Fruit fly (Drosophila melanogaster): Measurements from ENCODE around the gene Ir7b.

Ir7b gene

DNA sequence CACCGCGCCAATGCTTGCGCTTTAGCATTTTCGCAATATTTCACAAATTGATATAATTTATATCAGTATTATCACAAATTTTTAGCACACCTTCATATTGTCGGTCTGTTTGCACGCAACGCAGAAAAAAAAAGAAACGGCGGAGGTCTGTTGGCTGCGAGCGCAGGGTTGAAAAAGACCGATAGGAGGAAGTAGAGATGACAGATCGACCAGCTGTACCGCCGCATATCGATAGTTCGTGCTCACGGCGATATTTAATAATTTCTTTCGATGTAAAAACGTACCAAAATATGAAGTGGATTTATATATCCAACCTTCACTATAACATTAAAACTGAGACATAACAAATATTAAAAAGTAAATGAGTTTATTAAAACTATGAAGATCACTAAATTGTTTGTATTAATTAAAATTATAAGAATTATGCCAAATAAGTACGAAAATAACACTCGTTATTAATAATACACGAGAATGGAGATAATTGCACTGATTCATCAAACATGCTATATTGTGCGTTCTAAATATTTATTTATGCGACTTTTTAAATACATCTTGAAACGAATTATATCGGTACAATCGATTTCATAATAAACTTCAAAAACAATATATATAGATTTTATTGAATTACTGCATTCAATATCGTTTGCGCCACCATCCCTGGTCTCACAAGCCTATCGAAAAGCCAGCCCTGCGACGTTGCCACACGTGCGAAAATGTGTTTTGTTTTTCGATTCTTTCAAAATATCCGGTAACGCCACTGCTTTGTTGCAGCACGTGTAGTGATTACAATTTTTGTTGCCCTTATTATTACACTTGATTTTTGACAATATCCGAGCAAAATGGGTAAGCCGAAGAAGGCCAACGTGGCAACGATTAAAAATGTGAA lies 34.6 kb upstream of the Ir7b start, which contains the start of the genes RpS6 and bys (continued):
- TF ChIP-seq CG12219 (GFP tag; optimal IDR thresholded peaks at IDR 0.05): peak; percentile 20
- TF ChIP-seq CG6654 (GFP tag; optimal IDR thresholded peaks at IDR 0.05): no peak
- TF ChIP-seq her (GFP tag; optimal IDR thresholded peaks at IDR 0.05): peak; percentile 32
- TF ChIP-seq bab2 (GFP tag; optimal IDR thresholded peaks at IDR 0.05): peak; percentile 36
- TF ChIP-seq pho (GFP tag; optimal IDR thresholded peaks at IDR 0.05): no peak
- TF ChIP-seq Dbx (GFP tag; IDR thresholded peaks at IDR 0.05): peak; percentile 25; the same call in 1 of the 3 replicates
- TF ChIP-seq CG5245 (GFP tag; optimal IDR thresholded peaks at IDR 0.05): peak; percentile 19
- TF ChIP-seq dpn (GFP tag; optimal IDR thresholded peaks at IDR 0.05): peak; percentile 30 to 31
- TF ChIP-seq CG1792 (GFP tag; optimal IDR thresholded peaks at IDR 0.05): no peak
- TF ChIP-seq CG13894 (tag; optimal IDR thresholded peaks at IDR 0.05): peak; percentile 26
- TF ChIP-seq CG9932 (GFP tag; IDR thresholded peaks at IDR 0.05): peak; percentile 74
- TF ChIP-seq CG11456 (GFP tag; IDR thresholded peaks at IDR 0.05): peak; percentile 81
- no peak for TF ChIP-seq Spps (tag; optimal IDR thresholded peaks at IDR 0.05)
- TF ChIP-seq Bdp1 (GFP tag; optimal IDR thresholded peaks at IDR 0.05): no peak
- no peak for TF ChIP-seq gfzf (GFP tag; optimal IDR thresholded peaks at IDR 0.05)
- peak; percentile 54 for TF ChIP-seq Xbp1 (GFP tag; optimal IDR thresholded peaks at IDR 0.05)
- no peak for TF ChIP-seq klu (GFP tag; IDR thresholded peaks at IDR 0.05)
- 0 out of 3 replicates have a peak, but pooled peaks have one; percentile 22 for TF ChIP-seq z (GFP tag; IDR thresholded peaks at IDR 0.05)
- no peak for TF ChIP-seq D (optimal IDR thresholded peaks at IDR 0.05)
- peak; percentile 10 for TF ChIP-seq D (GFP tag; optimal IDR thresholded peaks at IDR 0.05)
- peak; percentile 59; the same call in 1 of the 4 replicates for TF ChIP-seq chinmo (GFP tag; IDR thresholded peaks at IDR 0.05; ENCODE audit: partially characterized antibody)
- TF ChIP-seq jigr1 (GFP tag; IDR thresholded peaks at IDR 0.05): no peak
- TF ChIP-seq tna (GFP tag; IDR thresholded peaks at IDR 0.05; ENCODE audit: partially characterized antibody): peak; percentile 68; the same call in 1 of the 2 replicates
- 0 out of 3 replicates have a peak, but pooled peaks have one; percentile 15 for TF ChIP-seq Aef1 (GFP tag; IDR thresholded peaks at IDR 0.05)
- TF ChIP-seq H2.0 (GFP tag; IDR thresholded peaks at IDR 0.05): peak; percentile 33; the same call in 1 of the 2 replicates
- peak in 1 of 2 experiments; percentile 8 for TF ChIP-seq chif (GFP tag; optimal IDR thresholded peaks at IDR 0.05)
- TF ChIP-seq slou (GFP tag; optimal IDR thresholded peaks at IDR 0.05): peak; percentile 41
- TF ChIP-seq nom (GFP tag; optimal IDR thresholded peaks at IDR 0.05): peak; percentile 82
- TF ChIP-seq CG4617 (GFP tag; optimal IDR thresholded peaks at IDR 0.05; ENCODE audit: borderline replicate concordance): peak; percentile 19
- TF ChIP-seq bigmax (GFP tag; optimal IDR thresholded peaks at IDR 0.05): peak; percentile 7
- TF ChIP-seq Eip74EF (GFP tag; optimal IDR thresholded peaks at IDR 0.05): peak in 1 of 2 experiments; percentile 34
- peak; percentile 58 for TF ChIP-seq pzg (GFP tag; optimal IDR thresholded peaks at IDR 0.05)
- peak; percentile 51 for TF ChIP-seq CG6813 (GFP tag; optimal IDR thresholded peaks at IDR 0.05)
- TF ChIP-seq CG6254 (GFP tag; optimal IDR thresholded peaks at IDR 0.05): peak; percentile 11
- peak; percentile 19 for TF ChIP-seq pb (GFP tag; optimal IDR thresholded peaks at IDR 0.05)
- TF ChIP-seq Poxn (GFP tag; IDR thresholded peaks at IDR 0.05): no peak
- TF ChIP-seq tgo (GFP tag; IDR thresholded peaks at IDR 0.05): peak; percentile 29; the same call in 1 of the 3 replicates
- 0 out of 3 replicates have a peak, but pooled peaks have one; percentile 23 for TF ChIP-seq CG3726 (GFP tag; IDR thresholded peaks at IDR 0.05)
- TF ChIP-seq gcm (GFP tag; optimal IDR thresholded peaks at IDR 0.05): no peak
- TF ChIP-seq CG33557 (GFP tag; optimal IDR thresholded peaks at IDR 0.05): peak; percentile 19
- TF ChIP-seq CkIIα-i1 (GFP tag; IDR thresholded peaks at IDR 0.05): no peak
- TF ChIP-seq CG2875 (GFP tag; optimal IDR thresholded peaks at IDR 0.05): peak; percentile 55
- TF ChIP-seq Mad (GFP tag; optimal IDR thresholded peaks at IDR 0.05): peak; percentile 10
- peak; percentile 7 for TF ChIP-seq disco-r (GFP tag; optimal IDR thresholded peaks at IDR 0.05)
- peak; percentile 86; the same call in 2 of the 3 replicates for TF ChIP-seq mld (GFP tag; IDR thresholded peaks at IDR 0.05; ENCODE audit: partially characterized antibody)
- peak; percentile 76 for TF ChIP-seq CG7987 (GFP tag; optimal IDR thresholded peaks at IDR 0.05)
- peak; percentile 2 for TF ChIP-seq grau (tag; optimal IDR thresholded peaks at IDR 0.05)

All from whole organism, embryonic.